Worm (Caenorhabditis elegans) whole organism, early embryonic: ENCODE measurements around the gene Y38F2AR.10.

Source experiments
- F13C5.2 ChIP-seq: sonication (generic microtip); optimal IDR thresholded peaks from 2 replicates; lab custom pipeline; 2017; ENCODE audit warnings: mild to moderate bottlenecking, missing genetic modification characterization, inconsistent platforms, missing compliant biosample characterization
- ama-1 ChIP-seq: fragments of 150-350 bp; optimal IDR thresholded peaks from 2 replicates; lab custom pipeline; 2014
- ceh-36 ChIP-seq: sonication (generic microtip); optimal IDR thresholded peaks from 2 replicates; lab custom pipeline; 2016; ENCODE audit warnings: missing genetic modification characterization, inconsistent platforms, missing compliant biosample characterization
- pes-1 ChIP-seq: fragments of 200-800 bp; sonication (Bioruptor generic); IDR thresholded peaks from 2 replicates; pipeline ENCODE4 v1.3.6; 2022; ENCODE audit warnings: missing genetic modification reagents, missing genetic modification characterization, missing compliant biosample characterization
- sea-1 ChIP-seq: fragments of 200-800 bp; sonication (Bioruptor generic); conservative IDR thresholded peaks from 2 replicates; pipeline ENCODE4 v1.3.6; 2022; ENCODE audit warnings: missing genetic modification characterization, missing compliant biosample characterization
- tbx-37 ChIP-seq: fragments of 200-800 bp; sonication (Bioruptor generic); conservative IDR thresholded peaks from 2 replicates; pipeline ENCODE4 v1.3.6; 2022; ENCODE audit warnings: missing genetic modification reagents, missing genetic modification characterization, missing compliant biosample characterization

DNA sequence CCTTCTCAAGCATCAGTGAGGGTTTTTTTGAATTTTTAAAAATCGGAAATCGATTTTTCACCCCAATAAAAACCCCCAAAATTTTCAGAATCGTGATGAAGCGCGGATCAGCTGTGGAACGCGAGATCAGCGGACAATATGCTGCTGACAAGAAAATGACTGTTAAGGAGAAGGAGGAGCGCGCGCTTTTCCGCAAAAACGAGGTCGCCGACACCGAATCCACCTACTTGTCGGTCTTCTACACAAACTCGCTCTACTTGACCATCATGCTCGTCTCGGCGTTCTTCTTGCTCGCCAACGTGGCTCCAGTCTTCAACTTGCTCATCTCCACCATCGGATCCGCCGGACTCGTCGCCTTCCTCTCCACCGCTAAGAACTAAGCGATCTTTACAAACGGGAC, 9.6 kb downstream of the Y38F2AR.10 start:
- no peak for TF ChIP-seq ama-1 (lab: Kevin White, UChicago)
- TF ChIP-seq F13C5.2, result no peak
- TF ChIP-seq tbx-37 (GFP tag; lab: Robert Waterston, UW), result no peak
- no peak for TF ChIP-seq pes-1 (GFP tag; lab: Robert Waterston, UW)
- no peak for TF ChIP-seq sea-1 (GFP tag; lab: Robert Waterston, UW)
- no peak for TF ChIP-seq ceh-36 (tag; lab: Kevin White, UChicago)
